Worm (Caenorhabditis elegans) whole organism, L2 larva: ENCODE results near the gene rei-2.

Source experiments
- gmeb-1 ChIP-seq: fragments of 150-350 bp; optimal IDR thresholded peaks from 2 replicates; lab custom pipeline; 2014; ENCODE audit warnings: missing biosample characterization, missing genetic modification characterization
- lin-13 ChIP-seq: fragments of 150-350 bp; optimal IDR thresholded peaks from 2 replicates; lab custom pipeline; 2014; ENCODE audit warnings: missing biosample characterization, missing genetic modification reagents, missing genetic modification characterization
- nhr-21 ChIP-seq: fragments of 150-350 bp; optimal IDR thresholded peaks from 2 replicates; lab custom pipeline; 2014; ENCODE audit warnings: missing biosample characterization, missing genetic modification characterization
- nhr-25 ChIP-seq: fragments of 150-350 bp; sonication (generic microtip); optimal IDR thresholded peaks from 3 replicates; lab custom pipeline; 2014; ENCODE audit warnings: missing biosample characterization, missing genetic modification characterization

- no peak for TF ChIP-seq nhr-21
- TF ChIP-seq lin-13 (GFP tag; lab: Kevin White, UChicago) = no peak
- peak; percentile 21 for TF ChIP-seq nhr-25 (tag; lab: Kevin White, UChicago)
- TF ChIP-seq gmeb-1 (tag; lab: Kevin White, UChicago) = peak; percentile 30
Measured at ce11 chrX:1128503-1129036, 40.6 kb upstream of the rei-2 start, which contains the start of gene snx-1.
